Worm (Caenorhabditis elegans) whole organism, L3 larva: ENCODE measurements around the gene nrf-5.

ENCODE experiments used
- ama-1 ChIP-seq: fragments of 150-350 bp; optimal IDR thresholded peaks from 2 replicates; lab custom pipeline; 2018
- elt-3 ChIP-seq, 3 experiments: fragments of 150-350 bp in 1 of 3; sonication (generic microtip) in 2 of 3; optimal IDR thresholded peaks; 2 replicates in 2 of 3; 4 replicates in 1 of 3; lab custom pipeline; 2014 to 2017; ENCODE audit warnings: missing biosample characterization in 3 of 3, missing genetic modification characterization in 3 of 3
- nhr-237 ChIP-seq: fragments of 150-350 bp; optimal IDR thresholded peaks from 2 replicates; lab custom pipeline; 2014; ENCODE audit warnings: missing biosample characterization, missing genetic modification characterization
- pha-4 ChIP-seq: fragments of 150-350 bp; optimal IDR thresholded peaks from 2 replicates; lab custom pipeline; 2014; ENCODE audit warnings: missing biosample characterization, missing genetic modification reagents, missing genetic modification characterization
- unc-62 ChIP-seq: fragments of 150-350 bp; sonication (generic microtip); optimal IDR thresholded peaks from 4 replicates; lab custom pipeline; 2014; ENCODE audit warnings: missing biosample characterization, missing genetic modification reagents, missing genetic modification characterization
- ztf-11 ChIP-seq: fragments of 150-350 bp; optimal IDR thresholded peaks from 2 replicates; lab custom pipeline; 2014; ENCODE audit warnings: missing biosample characterization, missing genetic modification characterization

- TF ChIP-seq ama-1 (lab: Kevin White, UChicago) (no peak), unc-62 (no peak), nhr-237 (tag; lab: Kevin White, UChicago) (no peak), ztf-11 (no peak), pha-4 (tag; lab: Kevin White, UChicago) (no peak), elt-3 (tag; optimal IDR thresholded peaks at IDR 0.05; lab: Kevin White, UChicago) (no peak)
Observed at ce11 chrV:13876529-13876928, 48.5 kb downstream of the nrf-5 start, which contains the start of gene T22G5.1.
